Fruit fly (Drosophila melanogaster): ENCODE measurements around the gene Nplp2.

The Nplp2 gene

DNA sequence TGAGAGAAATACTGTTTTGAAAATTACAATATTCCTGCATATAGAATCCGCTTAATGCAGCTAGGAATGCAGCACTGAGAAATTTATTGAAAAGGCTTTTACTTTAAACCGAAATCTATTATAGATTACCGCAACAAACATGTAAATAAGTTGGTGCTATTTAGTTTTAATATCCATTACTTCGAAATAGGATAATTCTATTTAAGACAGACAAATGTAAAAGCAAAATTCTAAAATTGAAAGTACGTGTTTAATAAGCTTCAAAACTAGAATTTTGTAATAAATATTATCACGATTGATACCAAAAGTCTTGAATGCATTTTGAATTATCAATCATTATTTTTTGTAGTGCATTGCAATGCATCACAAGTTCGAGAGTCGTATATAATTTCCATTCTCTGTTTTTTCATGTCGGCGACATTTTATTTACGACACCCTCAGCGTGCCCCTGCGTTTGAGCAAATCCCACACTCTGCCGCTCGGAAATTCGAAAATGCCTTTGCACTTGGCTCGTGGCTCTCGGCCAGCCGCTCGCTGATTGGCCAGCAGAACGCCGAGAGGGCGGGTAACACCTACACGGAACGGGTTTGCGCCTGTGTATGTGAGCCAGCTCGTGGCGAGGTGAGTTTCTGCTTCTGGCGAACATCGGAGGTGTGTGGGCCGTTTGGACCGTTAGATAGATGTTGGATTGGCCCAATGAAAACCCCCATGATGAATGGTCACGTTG lies 47.1 kb downstream of the Nplp2 start (continued):
- TF ChIP-seq inv (GFP tag; IDR thresholded peaks at IDR 0.05; ENCODE audit: partially characterized antibody) (no peak), en (GFP tag; optimal IDR thresholded peaks at IDR 0.05) (no peak), kay (GFP tag; optimal IDR thresholded peaks at IDR 0.05) (no peak), z (GFP tag; IDR thresholded peaks at IDR 0.05) (no peak; the same call in 2 of the 3 replicates), H2.0 (GFP tag; IDR thresholded peaks at IDR 0.05) (no peak), CG4730 (GFP tag; IDR thresholded peaks at IDR 0.05) (no peak; the same call in 1 of the 2 replicates), Deaf1 (tag; optimal IDR thresholded peaks at IDR 0.05) (peak; percentile 89), CG13424 (tag; optimal IDR thresholded peaks at IDR 0.05) (no peak), otp (GFP tag; IDR thresholded peaks at IDR 0.05) (no peak), dpn (GFP tag; optimal IDR thresholded peaks at IDR 0.05) (no peak), gt (GFP tag; IDR thresholded peaks at IDR 0.05) (no peak), CG1602 (GFP tag; optimal IDR thresholded peaks at IDR 0.05) (no peak), Hmx (GFP tag; optimal IDR thresholded peaks at IDR 0.05) (no peak), disco-r (GFP tag; optimal IDR thresholded peaks at IDR 0.05) (no peak), chm (GFP tag; IDR thresholded peaks at IDR 0.05) (no peak), CG6175 (GFP tag; IDR thresholded peaks at IDR 0.05) (no peak), CG13624 (GFP tag; optimal IDR thresholded peaks at IDR 0.05) (no peak), CG16813 (GFP tag; IDR thresholded peaks at IDR 0.05; ENCODE audit: partially characterized antibody) (no peak), Poxn (GFP tag; IDR thresholded peaks at IDR 0.05) (no peak), CG11695 (GFP tag; IDR thresholded peaks at IDR 0.05) (no peak), klu (GFP tag; IDR thresholded peaks at IDR 0.05) (no peak), Adf1 (GFP tag; IDR thresholded peaks at IDR 0.05) (no peak), abd-A (tag; optimal IDR thresholded peaks at IDR 0.05) (no peak), ssp (GFP tag; IDR thresholded peaks at IDR 0.05) (no peak), CG1603 (tag; optimal IDR thresholded peaks at IDR 0.05) (no peak), tin (GFP tag; optimal IDR thresholded peaks at IDR 0.05) (peak; percentile 10), CG12104 (GFP tag; optimal IDR thresholded peaks at IDR 0.05) (no peak), CG13287 (GFP tag; IDR thresholded peaks at IDR 0.05; ENCODE audit: partially characterized antibody) (0 out of 2 replicates have a peak, but pooled peaks have one; percentile 21), CG2712 (tag; optimal IDR thresholded peaks at IDR 0.05) (peak; percentile 70), CG12236 (GFP tag; optimal IDR thresholded peaks at IDR 0.05) (no peak), CG15514 (GFP tag; optimal IDR thresholded peaks at IDR 0.05) (no peak), CG18011 (GFP tag; optimal IDR thresholded peaks at IDR 0.05) (no peak), exex (tag; optimal IDR thresholded peaks at IDR 0.05) (no peak), Dad (GFP tag; optimal IDR thresholded peaks at IDR 0.05) (no peak), fd102C (GFP tag; optimal IDR thresholded peaks at IDR 0.05) (no peak), CG13123 (GFP tag; optimal IDR thresholded peaks at IDR 0.05) (no peak), ash1 (GFP tag; optimal IDR thresholded peaks at IDR 0.05) (no peak), zen2 (GFP tag; IDR thresholded peaks at IDR 0.05; ENCODE audit: partially characterized antibody) (no peak), pb (GFP tag; optimal IDR thresholded peaks at IDR 0.05) (no peak), Awh (GFP tag; IDR thresholded peaks at IDR 0.05) (no peak), Mad (GFP tag; optimal IDR thresholded peaks at IDR 0.05) (no peak), NC2α (GFP tag; optimal IDR thresholded peaks at IDR 0.05) (no peak), GATAe (GFP tag; conservative IDR thresholded peaks at IDR 0.05) (no peak), CG4707 (GFP tag; optimal IDR thresholded peaks at IDR 0.05) (no peak), trem (tag; optimal IDR thresholded peaks at IDR 0.05) (peak; percentile 6), mirr (GFP tag; optimal IDR thresholded peaks at IDR 0.05) (no peak), CG9727 (GFP tag; optimal IDR thresholded peaks at IDR 0.05) (peak; percentile 69), bigmax (GFP tag; optimal IDR thresholded peaks at IDR 0.05) (no peak), HLH54F (GFP tag; optimal IDR thresholded peaks at IDR 0.05) (no peak), Lhr (GFP tag; optimal IDR thresholded peaks at IDR 0.05) (no peak), gfzf (GFP tag; optimal IDR thresholded peaks at IDR 0.05) (no peak)
